Worm (Caenorhabditis elegans) whole organism, L1 larva: ENCODE results near the gene cdk-11.2.
A peak's percentile ranks its signal among the peaks of the same experiment; 100 is the strongest.

Source experiments
- C16A3.4 ChIP-seq: fragments of 150-350 bp; optimal IDR thresholded peaks from 2 replicates; lab custom pipeline; 2014; ENCODE audit warnings: missing biosample characterization, missing genetic modification characterization
- C34B4.2 ChIP-seq: sonication (generic microtip); optimal IDR thresholded peaks from 2 replicates; lab custom pipeline; 2017; ENCODE audit warnings: mild to moderate bottlenecking, missing genetic modification characterization, missing compliant biosample characterization
- F16B12.6 ChIP-seq: fragments of 150-350 bp; optimal IDR thresholded peaks from 2 replicates; lab custom pipeline; 2014; ENCODE audit warnings: missing biosample characterization, missing genetic modification characterization
- Y116A8C.19 ChIP-seq: sonication (generic microtip); optimal IDR thresholded peaks from 2 replicates; lab custom pipeline; 2016; ENCODE audit warnings: missing compliant biosample characterization, missing genetic modification characterization, borderline replicate concordance
- aha-1 ChIP-seq: fragments of 150-350 bp; optimal IDR thresholded peaks from 2 replicates; lab custom pipeline; 2014; ENCODE audit warnings: missing biosample characterization, missing genetic modification characterization
- alr-1 ChIP-seq: fragments of 200-800 bp; sonication (Bioruptor generic); optimal IDR thresholded peaks from 2 replicates; lab custom pipeline; 2018; ENCODE audit warnings: borderline replicate concordance, mild to moderate bottlenecking, missing genetic modification characterization, missing compliant biosample characterization
- aly-2 ChIP-seq: fragments of 150-350 bp; optimal IDR thresholded peaks from 2 replicates; lab custom pipeline; 2014; ENCODE audit warnings: missing biosample characterization, missing genetic modification characterization
- blmp-1 ChIP-seq: fragments of 150-350 bp; optimal IDR thresholded peaks from 2 replicates; lab custom pipeline; 2014; ENCODE audit warnings: missing biosample characterization, missing genetic modification characterization
- ceh-63 ChIP-seq: fragments of 200-800 bp; sonication (Bioruptor generic); optimal IDR thresholded peaks from 2 replicates; lab custom pipeline; 2018; ENCODE audit warnings: mild to moderate bottlenecking, missing genetic modification characterization, missing compliant biosample characterization
- ceh-90 ChIP-seq: sonication (generic microtip); optimal IDR thresholded peaks from 2 replicates; lab custom pipeline; 2016; ENCODE audit warnings: missing genetic modification characterization, missing compliant biosample characterization
- ces-1 ChIP-seq: fragments of 150-350 bp; optimal IDR thresholded peaks from 2 replicates; lab custom pipeline; 2014; ENCODE audit warnings: missing biosample characterization, missing genetic modification reagents, missing genetic modification characterization
- efl-1 ChIP-seq, 4 experiments: fragments of 150-350 bp; optimal IDR thresholded peaks in 3 of 4; peaks in 1 of 4; 1 replicate in 1 of 4; 2 replicates in 3 of 4; lab custom pipeline; 2014; ENCODE audit warnings: missing biosample characterization in 2 of 4, missing genetic modification characterization in 2 of 4, missing genetic modification reagents in 2 of 4
- efl-3 ChIP-seq: fragments of 200-800 bp; sonication (Bioruptor generic); optimal IDR thresholded peaks from 2 replicates; lab custom pipeline; 2018; ENCODE audit warnings: mild to moderate bottlenecking, missing genetic modification characterization, missing compliant biosample characterization
- egl-27 ChIP-seq, 2 experiments: fragments of 150-350 bp in 1 of 2; sonication (generic microtip); optimal IDR thresholded peaks; 3 replicates each; lab custom pipeline; 2017 to 2018; ENCODE audit warnings: missing biosample characterization in 2 of 2, missing genetic modification characterization in 2 of 2, missing genetic modification reagents in 2 of 2
- elt-2 ChIP-seq: sonication (generic microtip); optimal IDR thresholded peaks from 2 replicates; lab custom pipeline; 2016; ENCODE audit warnings: missing genetic modification characterization, mild to moderate bottlenecking, inconsistent platforms, missing compliant biosample characterization, missing genetic modification reagents
- elt-3 ChIP-seq, 6 experiments: fragments of 150-350 bp in 1 of 6; sonication (generic microtip); optimal IDR thresholded peaks; 2 replicates each; lab custom pipeline; 2017 to 2018; ENCODE audit warnings: missing biosample characterization in 6 of 6, missing genetic modification characterization in 6 of 6, inconsistent platforms in 1 of 6
- fos-1 ChIP-seq: fragments of 150-350 bp; optimal IDR thresholded peaks from 2 replicates; lab custom pipeline; 2014; ENCODE audit warnings: missing biosample characterization, missing genetic modification characterization
- grh-1 ChIP-seq: fragments of 200-800 bp; sonication (Bioruptor generic); IDR thresholded peaks from 2 replicates; pipeline ENCODE4 v1.3.6; 2022; ENCODE audit warnings: missing genetic modification reagents, missing genetic modification characterization, missing compliant biosample characterization
- hlh-4 ChIP-seq: sonication (generic microtip); optimal IDR thresholded peaks from 2 replicates; lab custom pipeline; 2016; ENCODE audit warnings: mild to moderate bottlenecking, missing genetic modification characterization, missing compliant biosample characterization
- hpl-2 ChIP-seq: fragments of 150-350 bp; optimal IDR thresholded peaks from 2 replicates; lab custom pipeline; 2014; ENCODE audit warnings: missing biosample characterization, missing genetic modification reagents, missing genetic modification characterization
- irx-1 ChIP-seq: sonication (generic microtip); optimal IDR thresholded peaks from 2 replicates; lab custom pipeline; 2016; ENCODE audit warnings: missing genetic modification characterization, missing compliant biosample characterization
- lin-13 ChIP-seq: fragments of 150-350 bp; optimal IDR thresholded peaks from 2 replicates; lab custom pipeline; 2014; ENCODE audit warnings: missing biosample characterization, missing genetic modification reagents, missing genetic modification characterization
- lin-14 ChIP-seq: fragments of 200-800 bp; sonication (Bioruptor generic); optimal IDR thresholded peaks from 2 replicates; lab custom pipeline; 2018; ENCODE audit warnings: mild to moderate bottlenecking, missing genetic modification characterization, moderate library complexity, missing compliant biosample characterization
- lin-15B ChIP-seq: fragments of 150-350 bp; sonication (generic microtip); optimal IDR thresholded peaks from 3 replicates; lab custom pipeline; 2014; ENCODE audit warnings: missing biosample characterization, missing genetic modification characterization
- lin-35 ChIP-seq, 2 experiments: fragments of 150-350 bp; optimal IDR thresholded peaks; 2 replicates each; lab custom pipeline; 2014; ENCODE audit warnings: missing biosample characterization in 2 of 2, missing genetic modification characterization in 2 of 2, missing genetic modification reagents in 2 of 2
- lin-39 ChIP-seq: fragments of 150-350 bp; optimal IDR thresholded peaks from 2 replicates; lab custom pipeline; 2014; ENCODE audit warnings: missing biosample characterization, missing genetic modification reagents, missing genetic modification characterization
- lir-3 ChIP-seq: sonication (generic microtip); optimal IDR thresholded peaks from 2 replicates; lab custom pipeline; 2016; ENCODE audit warnings: mild to moderate bottlenecking, missing genetic modification characterization, moderate library complexity, missing compliant biosample characterization; ENCODE audit not compliant: poor library complexity
- lsy-2 ChIP-seq, 2 experiments: fragments of 150-350 bp; optimal IDR thresholded peaks; 2 replicates each; lab custom pipeline; 2014; ENCODE audit warnings: missing biosample characterization in 2 of 2, missing genetic modification characterization in 2 of 2
- mab-9 ChIP-seq: fragments of 200-800 bp; sonication (Bioruptor generic); IDR thresholded peaks from 2 replicates; pipeline ENCODE4 v1.3.6; 2022; ENCODE audit warnings: missing genetic modification reagents, missing genetic modification characterization, missing compliant biosample characterization
- mdl-1 ChIP-seq, 2 experiments: fragments of 150-350 bp; optimal IDR thresholded peaks; 2 replicates each; lab custom pipeline; 2014 to 2017; ENCODE audit warnings: missing biosample characterization in 2 of 2, missing genetic modification characterization in 2 of 2, inconsistent platforms in 1 of 2
- mep-1 ChIP-seq: fragments of 150-350 bp; optimal IDR thresholded peaks from 2 replicates; lab custom pipeline; 2014; ENCODE audit warnings: missing biosample characterization, missing genetic modification characterization
- nhr-12 ChIP-seq: sonication (generic microtip); optimal IDR thresholded peaks from 2 replicates; lab custom pipeline; 2017; ENCODE audit warnings: missing biosample characterization, missing genetic modification characterization
- nhr-19 ChIP-seq: fragments of 200-800 bp; sonication (Bioruptor generic); conservative IDR thresholded peaks from 2 replicates; pipeline ENCODE4 v1.3.6; 2022; ENCODE audit warnings: missing genetic modification characterization, missing compliant biosample characterization
- nhr-20 ChIP-seq: sonication (generic microtip); optimal IDR thresholded peaks from 2 replicates; lab custom pipeline; 2016; ENCODE audit warnings: mild to moderate bottlenecking, missing genetic modification characterization, missing compliant biosample characterization
- nhr-237 ChIP-seq: fragments of 150-350 bp; optimal IDR thresholded peaks from 2 replicates; lab custom pipeline; 2014; ENCODE audit warnings: missing biosample characterization, missing genetic modification characterization
- nhr-28 ChIP-seq: fragments of 150-350 bp; optimal IDR thresholded peaks from 2 replicates; lab custom pipeline; 2014; ENCODE audit warnings: missing biosample characterization, missing genetic modification characterization
- nhr-71 ChIP-seq: sonication (generic microtip); optimal IDR thresholded peaks from 2 replicates; lab custom pipeline; 2016; ENCODE audit warnings: mild to moderate bottlenecking, missing genetic modification characterization, moderate library complexity, missing compliant biosample characterization
- nhr-77 ChIP-seq: fragments of 150-350 bp; optimal IDR thresholded peaks from 2 replicates; lab custom pipeline; 2014; ENCODE audit warnings: missing biosample characterization, missing genetic modification characterization
- nhr-84 ChIP-seq: sonication (generic microtip); optimal IDR thresholded peaks from 2 replicates; lab custom pipeline; 2017; ENCODE audit warnings: missing biosample characterization, missing genetic modification characterization
- nhr-85 ChIP-seq: sonication (generic microtip); peaks from one replicate; lab custom pipeline; 2016; ENCODE audit warnings: missing genetic modification characterization, inconsistent platforms, missing compliant biosample characterization
- pqm-1 ChIP-seq: sonication (generic microtip); optimal IDR thresholded peaks from 3 replicates; lab custom pipeline; 2017; ENCODE audit warnings: missing biosample characterization, missing genetic modification characterization
- rnt-1 ChIP-seq: sonication (generic microtip); optimal IDR thresholded peaks from 2 replicates; lab custom pipeline; 2016; ENCODE audit warnings: mild to moderate bottlenecking, missing genetic modification characterization, moderate library complexity, missing compliant biosample characterization
- skn-1 ChIP-seq: fragments of 150-350 bp; optimal IDR thresholded peaks from 2 replicates; lab custom pipeline; 2014; ENCODE audit warnings: missing biosample characterization, missing genetic modification characterization
- snpc-4 ChIP-seq: fragments of 150-350 bp; optimal IDR thresholded peaks from 2 replicates; lab custom pipeline; 2014; ENCODE audit warnings: missing biosample characterization, missing genetic modification characterization
- snu-23 ChIP-seq: sonication (generic microtip); optimal IDR thresholded peaks from 2 replicates; lab custom pipeline; 2016; ENCODE audit warnings: missing genetic modification characterization, missing compliant biosample characterization
- sox-4 ChIP-seq: sonication (generic microtip); optimal IDR thresholded peaks from 2 replicates; lab custom pipeline; 2016; ENCODE audit warnings: missing genetic modification characterization, missing compliant biosample characterization
- sup-37 ChIP-seq: fragments of 200-800 bp; sonication (Bioruptor generic); optimal IDR thresholded peaks from 2 replicates; lab custom pipeline; 2018; ENCODE audit warnings: mild to moderate bottlenecking, missing genetic modification characterization, missing compliant biosample characterization
- swsn-7 ChIP-seq: sonication (generic microtip); optimal IDR thresholded peaks from 2 replicates; lab custom pipeline; 2016; ENCODE audit warnings: missing genetic modification characterization, missing compliant biosample characterization
- unc-86 ChIP-seq: sonication (generic microtip); optimal IDR thresholded peaks from 2 replicates; lab custom pipeline; 2016; ENCODE audit warnings: missing genetic modification characterization, missing compliant biosample characterization
- vab-15 ChIP-seq: sonication (generic microtip); optimal IDR thresholded peaks from 2 replicates; lab custom pipeline; 2017; ENCODE audit warnings: missing genotype, mild to moderate bottlenecking, missing genetic modification characterization, missing compliant biosample characterization
- xbp-1 ChIP-seq: sonication (generic microtip); optimal IDR thresholded peaks from 2 replicates; lab custom pipeline; 2016; ENCODE audit warnings: missing genetic modification characterization, missing compliant biosample characterization
- zag-1 ChIP-seq: fragments of 150-350 bp; optimal IDR thresholded peaks from 2 replicates; lab custom pipeline; 2014; ENCODE audit warnings: missing biosample characterization, missing genetic modification characterization
- zip-4 ChIP-seq: fragments of 200-800 bp; sonication (Bioruptor generic); optimal IDR thresholded peaks from 2 replicates; lab custom pipeline; 2018; ENCODE audit warnings: mild to moderate bottlenecking, missing genetic modification characterization, moderate library complexity, missing compliant biosample characterization
- ztf-11 ChIP-seq, 2 experiments: sonication (generic microtip); optimal IDR thresholded peaks; 2 replicates each; lab custom pipeline; 2016 to 2017; ENCODE audit warnings: missing genetic modification characterization in 2 of 2, missing biosample characterization in 1 of 2, missing compliant biosample characterization in 1 of 2

The cdk-11.2 gene

ce11 chrX:10391174-10391573, 28.4 kb downstream of the cdk-11.2 start:
- no peak for TF ChIP-seq aly-2
- TF ChIP-seq mdl-1 (tag; optimal IDR thresholded peaks at IDR 0.05; lab: Kevin White, UChicago): no peak
- no peak for TF ChIP-seq vab-15
- TF ChIP-seq lin-15B (tag; lab: Kevin White, UChicago): no peak
- TF ChIP-seq C34B4.2 (tag; lab: Kevin White, UChicago): no peak
- no peak for TF ChIP-seq nhr-77
- no peak for TF ChIP-seq swsn-7 (tag; lab: Kevin White, UChicago)
- TF ChIP-seq ceh-90 (tag; lab: Kevin White, UChicago): no peak
- TF ChIP-seq lin-35 (GFP tag; optimal IDR thresholded peaks at IDR 0.05; lab: Kevin White, UChicago): peak; percentile 5 to 70
- TF ChIP-seq mep-1 (tag; lab: Kevin White, UChicago): peak; percentile 49
- TF ChIP-seq rnt-1 (tag; lab: Kevin White, UChicago): no peak
- no peak for TF ChIP-seq elt-2 (tag; lab: Kevin White, UChicago)
- no peak for TF ChIP-seq F16B12.6
- TF ChIP-seq snpc-4 (tag; lab: Kevin White, UChicago): no peak
- TF ChIP-seq nhr-84 (tag; lab: Kevin White, UChicago): no peak
- TF ChIP-seq ztf-11 (tag; optimal IDR thresholded peaks at IDR 0.05; lab: Kevin White, UChicago): no peak
- no peak for TF ChIP-seq nhr-12 (tag; lab: Kevin White, UChicago)
- no peak for TF ChIP-seq hpl-2 (GFP tag; lab: Kevin White, UChicago)
- TF ChIP-seq nhr-20 (tag; lab: Kevin White, UChicago): peak; percentile 19
- no peak for TF ChIP-seq lir-3 (tag; lab: Kevin White, UChicago)
- TF ChIP-seq Y116A8C.19 (tag; lab: Kevin White, UChicago): no peak
- no peak for TF ChIP-seq aha-1 (tag; lab: Kevin White, UChicago)
- TF ChIP-seq blmp-1: peak; percentile 86
- TF ChIP-seq ceh-63 (GFP tag; lab: Kevin White, UChicago): no peak
- TF ChIP-seq snu-23: peak; percentile 39
- no peak for TF ChIP-seq mab-9 (GFP tag; lab: Robert Waterston, UW)
- no peak for TF ChIP-seq nhr-19 (GFP tag; lab: Robert Waterston, UW)
- TF ChIP-seq lin-39 (tag; lab: Kevin White, UChicago): no peak
- TF ChIP-seq alr-1: no peak
- peak; percentile 4 for TF ChIP-seq C16A3.4 (tag; lab: Kevin White, UChicago)
- TF ChIP-seq irx-1 (tag; lab: Kevin White, UChicago): no peak
- TF ChIP-seq elt-3 (tag; optimal IDR thresholded peaks at IDR 0.05; lab: Kevin White, UChicago): peak in 1 of 6 experiments; percentile 38
- no peak for TF ChIP-seq fos-1 (tag; lab: Kevin White, UChicago)
- TF ChIP-seq grh-1 (GFP tag; lab: Robert Waterston, UW): no peak
- TF ChIP-seq lin-13: no peak
- no peak for TF ChIP-seq ces-1 (GFP tag; lab: Kevin White, UChicago)
- no peak for TF ChIP-seq efl-1 (optimal IDR thresholded peaks at IDR 0.05; lab: Kevin White, UChicago)
- TF ChIP-seq efl-1 (GFP tag; optimal IDR thresholded peaks at IDR 0.05 in 1 of 2; lab: Kevin White, UChicago): peak in 1 of 2 experiments; percentile 84
- TF ChIP-seq nhr-85 (tag; lab: Kevin White, UChicago): peak; percentile 72
- TF ChIP-seq nhr-237 (tag; lab: Kevin White, UChicago): no peak
- TF ChIP-seq sox-4: no peak
- TF ChIP-seq skn-1 (tag; lab: Kevin White, UChicago): no peak
- TF ChIP-seq hlh-4: no peak
- TF ChIP-seq nhr-71: peak; percentile 1
- no peak for TF ChIP-seq egl-27 (tag; optimal IDR thresholded peaks at IDR 0.05; lab: Kevin White, UChicago)
- no peak for TF ChIP-seq zag-1 (tag; lab: Kevin White, UChicago)
- TF ChIP-seq xbp-1 (tag; lab: Kevin White, UChicago): peak; percentile 4
- no peak for TF ChIP-seq zip-4 (GFP tag; lab: Kevin White, UChicago)
- no peak for TF ChIP-seq unc-86 (tag; lab: Kevin White, UChicago)
- no peak for TF ChIP-seq pqm-1
- peak; percentile 74 for TF ChIP-seq lin-14 (GFP tag; lab: Kevin White, UChicago)
- peak; percentile 0 to 20 for TF ChIP-seq lsy-2 (tag; optimal IDR thresholded peaks at IDR 0.05; lab: Kevin White, UChicago)
- no peak for TF ChIP-seq sup-37
- TF ChIP-seq efl-3 (GFP tag; lab: Kevin White, UChicago): no peak
- TF ChIP-seq nhr-28 (tag; lab: Kevin White, UChicago): no peak
